Fruit fly (Drosophila melanogaster): ENCODE measurements around the gene dop.

DNA sequence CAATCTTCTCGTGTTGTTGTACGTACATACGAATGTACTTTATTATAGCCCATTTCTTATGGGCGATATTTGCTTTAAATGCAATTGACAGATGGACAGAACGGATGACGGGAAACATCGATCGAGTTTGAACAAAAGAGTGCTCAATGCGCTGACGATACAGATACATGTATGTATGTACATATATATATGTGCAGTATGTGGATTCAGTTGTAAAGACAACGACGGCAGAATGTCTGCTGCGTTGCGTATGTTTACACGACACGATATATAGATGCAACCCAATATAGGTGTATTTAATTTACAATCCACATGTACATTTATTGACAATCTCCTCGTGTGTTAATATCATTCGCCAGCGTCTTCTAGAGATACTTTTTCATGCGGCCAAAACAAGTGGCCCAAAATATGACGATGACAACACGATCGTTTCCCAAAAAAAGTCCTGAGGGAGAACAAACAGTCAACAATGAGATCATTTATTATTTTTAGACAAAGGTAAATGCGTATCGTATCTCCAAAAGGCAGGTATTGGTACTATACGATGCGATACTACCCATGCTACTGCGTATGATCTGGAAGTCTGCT is 35.1 kb upstream of the dop start:
- TF ChIP-seq CG7101 (tag; optimal IDR thresholded peaks at IDR 0.05) (no peak), CG33017 (tag; optimal IDR thresholded peaks at IDR 0.05) (no peak), ovo (GFP tag; optimal IDR thresholded peaks at IDR 0.05) (no peak), toe (GFP tag; optimal IDR thresholded peaks at IDR 0.05) (no peak), bab1 (GFP tag; optimal IDR thresholded peaks at IDR 0.05) (no peak), CG7045 (GFP tag; optimal IDR thresholded peaks at IDR 0.05) (no peak), CG5204 (GFP tag; optimal IDR thresholded peaks at IDR 0.05) (no peak), Mnt (GFP tag; optimal IDR thresholded peaks at IDR 0.05) (no peak), cnc (optimal IDR thresholded peaks at IDR 0.05) (no peak)
